Worm (Caenorhabditis elegans) whole organism, L3 larva: ENCODE measurements around the gene Y45G12B.3.

Source experiments
- ceh-82 ChIP-seq: fragments of 150-350 bp; optimal IDR thresholded peaks from 2 replicates; lab custom pipeline; 2014; ENCODE audit warnings: missing biosample characterization, missing genetic modification characterization
- fos-1 ChIP-seq: fragments of 150-350 bp; optimal IDR thresholded peaks from 2 replicates; lab custom pipeline; 2014; ENCODE audit warnings: missing biosample characterization, missing genetic modification characterization
- skn-1 ChIP-seq: fragments of 150-350 bp; optimal IDR thresholded peaks from 2 replicates; lab custom pipeline; 2014; ENCODE audit warnings: missing biosample characterization, missing genetic modification characterization

- TF ChIP-seq ceh-82 (tag; lab: Kevin White, UChicago) (no peak), skn-1 (tag; lab: Kevin White, UChicago) (no peak), fos-1 (tag; lab: Kevin White, UChicago) (no peak)
These were observed 7.5 kb downstream of the Y45G12B.3 start for ce11 chrV:2688562-2688961.
